Worm (Caenorhabditis elegans) whole organism, L2 larva: ENCODE measurements around the gene C04E6.8.

Experiments used
- F13H6.1 ChIP-seq: sonication (generic microtip); optimal IDR thresholded peaks from 2 replicates; lab custom pipeline; 2016; ENCODE audit warnings: missing genetic modification characterization, missing compliant biosample characterization
- ama-1 ChIP-seq: fragments of 150-350 bp; optimal IDR thresholded peaks from 2 replicates; lab custom pipeline; 2018; ENCODE audit warnings: inconsistent platforms
- nhr-12 ChIP-seq: fragments of 150-350 bp; optimal IDR thresholded peaks from 2 replicates; lab custom pipeline; 2014; ENCODE audit warnings: missing biosample characterization, missing genetic modification characterization
- nhr-237 ChIP-seq: fragments of 150-350 bp; optimal IDR thresholded peaks from 2 replicates; lab custom pipeline; 2014; ENCODE audit warnings: missing biosample characterization, missing genetic modification characterization
- snpc-4 ChIP-seq: fragments of 150-350 bp; optimal IDR thresholded peaks from 2 replicates; lab custom pipeline; 2014; ENCODE audit warnings: missing biosample characterization, missing genetic modification characterization
- ztf-11 ChIP-seq: sonication (generic microtip); optimal IDR thresholded peaks from 2 replicates; lab custom pipeline; 2017; ENCODE audit warnings: missing biosample characterization, missing genetic modification characterization

DNA sequence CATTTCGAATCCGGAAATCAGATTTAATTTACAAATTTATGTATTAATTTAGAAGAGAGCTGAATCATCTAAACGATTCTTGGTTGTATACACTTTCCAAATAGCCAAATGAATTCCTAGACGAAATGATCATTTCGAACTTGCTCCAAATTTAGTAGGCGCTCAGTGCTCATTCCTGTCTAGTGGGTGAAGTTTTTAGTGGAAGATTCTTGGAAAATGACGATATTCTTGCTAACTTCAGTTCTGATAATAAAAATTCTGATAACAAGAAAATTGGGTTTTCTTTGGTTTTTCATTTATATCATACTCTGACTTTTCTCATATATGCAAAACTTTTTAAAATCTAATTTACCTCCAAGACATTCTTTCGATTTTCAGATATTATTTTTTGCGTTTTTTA lies 38.1 kb upstream of the C04E6.8 start:
- TF ChIP-seq nhr-237 (tag; lab: Kevin White, UChicago) (no peak), nhr-12 (tag; lab: Kevin White, UChicago) (no peak), ztf-11 (tag; lab: Kevin White, UChicago) (no peak), F13H6.1 (tag; lab: Kevin White, UChicago) (no peak), snpc-4 (no peak), ama-1 (lab: Kevin White, UChicago) (no peak)
